Worm (Caenorhabditis elegans): Measurements from ENCODE around the gene C06H5.6.

- TF ChIP-seq ceh-58 (GFP tag; IDR thresholded peaks at IDR 0.05) (no peak), Y53G8AR.9 (GFP tag; conservative IDR thresholded peaks at IDR 0.05) (no peak), unc-62 (GFP tag; optimal IDR thresholded peaks at IDR 0.05) (no peak), snpc-3.4 (tag; optimal IDR thresholded peaks at IDR 0.05) (no peak), snpc-4 (GFP tag; optimal IDR thresholded peaks at IDR 0.05) (no peak), snpc-4 (tag; optimal IDR thresholded peaks at IDR 0.05) (no peak), somi-1 (GFP tag; optimal IDR thresholded peaks at IDR 0.05) (no peak), hmg-1.2 (GFP tag; IDR thresholded peaks at IDR 0.05) (no peak), ztf-18 (tag; optimal IDR thresholded peaks at IDR 0.05) (no peak), nhr-120 (GFP tag; IDR thresholded peaks at IDR 0.05) (no peak)
Measured at ce11 chrV:17918726-17919125, 29.9 kb upstream of the C06H5.6 start, which contains the start of gene C06H5.8.

All from whole organism, young adult.